Fruit fly (Drosophila melanogaster) whole organism, embryonic: Measurements from ENCODE around the gene CG15145.

Source experiments
- Antp ChIP-seq: fragments of 200-800 bp; sonication (Bioruptor generic); optimal IDR thresholded peaks from 3 replicates; lab custom pipeline; 2016; ENCODE audit warnings: missing biosample characterization, missing genetic modification characterization
- BEAF-32 ChIP-seq: fragments of 200-800 bp; sonication (Bioruptor generic); optimal IDR thresholded peaks from 3 replicates; lab custom pipeline; 2017; ENCODE audit warnings: missing biosample characterization, missing genetic modification characterization, mild to moderate bottlenecking, moderate library complexity, missing genetic modification reagents
- C15 ChIP-seq: fragments of 200-800 bp; sonication (Bioruptor generic); IDR thresholded peaks from 3 replicates; pipeline ENCODE4 v1.3.6; 2022; ENCODE audit warnings: missing biosample characterization, missing genetic modification characterization
- CG10462 ChIP-seq: fragments of 200-800 bp; sonication (Bioruptor generic); optimal IDR thresholded peaks from 2 replicates; lab custom pipeline; 2016; ENCODE audit warnings: missing biosample characterization, missing genetic modification characterization
- CG10565 ChIP-seq: fragments of 200-800 bp; sonication (Bioruptor generic); optimal IDR thresholded peaks from 3 replicates; lab custom pipeline; 2016; ENCODE audit warnings: missing biosample characterization, mild to moderate bottlenecking, missing genetic modification characterization
- CG11504 ChIP-seq: fragments of 200-800 bp; sonication (Bioruptor generic); optimal IDR thresholded peaks from 3 replicates; lab custom pipeline; 2019; ENCODE audit warnings: missing biosample characterization, mild to moderate bottlenecking, missing genetic modification characterization, moderate library complexity
- CG14441 ChIP-seq: fragments of 200-800 bp; sonication (Bioruptor generic); IDR thresholded peaks from 2 replicates; pipeline ENCODE4 v1.3.6; 2022; ENCODE audit warnings: missing biosample characterization, missing genetic modification characterization
- CG14860 ChIP-seq: fragments of 200-800 bp; sonication (Bioruptor generic); IDR thresholded peaks from 3 replicates; pipeline ENCODE4 v1.3.6; 2022; ENCODE audit warnings: missing biosample characterization, missing genetic modification characterization; ENCODE audit not compliant: partially characterized antibody
- CG1529 ChIP-seq: fragments of 200-800 bp; sonication (Bioruptor generic); optimal IDR thresholded peaks from 3 replicates; lab custom pipeline; 2018; ENCODE audit warnings: missing biosample characterization, missing genetic modification characterization
- CG15601 ChIP-seq: fragments of 200-800 bp; sonication (Bioruptor generic); optimal IDR thresholded peaks from 3 replicates; lab custom pipeline; 2019; ENCODE audit warnings: missing biosample characterization, mild to moderate bottlenecking, missing genetic modification characterization, moderate library complexity
- CG17361 ChIP-seq: fragments of 200-800 bp; sonication (Bioruptor generic); IDR thresholded peaks from 3 replicates; pipeline ENCODE4 v1.3.6; 2022; ENCODE audit warnings: missing biosample characterization, missing genetic modification characterization
- CG18599 ChIP-seq: fragments of 200-800 bp; sonication (Bioruptor generic); optimal IDR thresholded peaks from 3 replicates; lab custom pipeline; 2017; ENCODE audit warnings: missing biosample characterization, missing genetic modification characterization, mild to moderate bottlenecking, moderate library complexity, missing genetic modification reagents
- CG33213 ChIP-seq: fragments of 200-800 bp; sonication (Bioruptor generic); optimal IDR thresholded peaks from 3 replicates; lab custom pipeline; 2016; ENCODE audit warnings: missing biosample characterization, missing genetic modification characterization
- CG4617 ChIP-seq: fragments of 200-800 bp; sonication (Bioruptor generic); optimal IDR thresholded peaks from 3 replicates; lab custom pipeline; 2016; ENCODE audit warnings: missing biosample characterization, missing genetic modification characterization, borderline replicate concordance
- CG4730 ChIP-seq: fragments of 200-800 bp; sonication (Bioruptor generic); IDR thresholded peaks from 2 replicates; pipeline ENCODE4 v1.3.6; 2022; ENCODE audit warnings: missing biosample characterization, missing genetic modification characterization
- CG6254 ChIP-seq: fragments of 200-800 bp; sonication (Bioruptor generic); optimal IDR thresholded peaks from 3 replicates; lab custom pipeline; 2017; ENCODE audit warnings: mild to moderate bottlenecking, missing biosample characterization, missing genetic modification reagents, missing genetic modification characterization
- CG6654 ChIP-seq: fragments of 200-800 bp; sonication (Bioruptor generic); optimal IDR thresholded peaks from 2 replicates; lab custom pipeline; 2017; ENCODE audit warnings: missing biosample characterization, mild to moderate bottlenecking, missing genetic modification characterization
- CG7271 ChIP-seq: fragments of 200-800 bp; sonication (Bioruptor generic); optimal IDR thresholded peaks from 2 replicates; lab custom pipeline; 2018; ENCODE audit warnings: missing biosample characterization, mild to moderate bottlenecking, missing genetic modification characterization, moderate library complexity
- CG8944 ChIP-seq: fragments of 200-800 bp; sonication (Bioruptor generic); optimal IDR thresholded peaks from 3 replicates; lab custom pipeline; 2016; ENCODE audit warnings: missing biosample characterization, missing genetic modification characterization
- Dfd ChIP-seq, 2 experiments: fragments of >200 bp; optimal IDR thresholded peaks; 2 replicates each; lab custom pipeline; 2017; ENCODE audit warnings: missing biosample characterization in 2 of 2, missing genetic modification characterization in 2 of 2
- E2f2 ChIP-seq: fragments of 200-800 bp; sonication (Bioruptor generic); IDR thresholded peaks from 2 replicates; pipeline ENCODE4 v1.3.6; 2022; ENCODE audit warnings: missing biosample characterization, missing genetic modification characterization
- Fer1 ChIP-seq: fragments of 200-800 bp; sonication (Bioruptor generic); optimal IDR thresholded peaks from 2 replicates; lab custom pipeline; 2017; ENCODE audit warnings: missing biosample characterization, mild to moderate bottlenecking, missing genetic modification characterization
- GATAe ChIP-seq: fragments of 200-800 bp; sonication (Bioruptor generic); conservative IDR thresholded peaks from 2 replicates; pipeline ENCODE4 v1.3.6; 2022; ENCODE audit warnings: missing biosample characterization, missing genetic modification characterization
- H15 ChIP-seq: fragments of 200-800 bp; sonication (Bioruptor generic); IDR thresholded peaks from 3 replicates; pipeline ENCODE4 v1.3.6; 2022; ENCODE audit warnings: missing biosample characterization, missing genetic modification characterization
- Hmr ChIP-seq: fragments of 200-800 bp; sonication (Bioruptor generic); optimal IDR thresholded peaks from 3 replicates; lab custom pipeline; 2017; ENCODE audit warnings: mild to moderate bottlenecking, missing biosample characterization, missing genetic modification reagents, missing genetic modification characterization
- Hr78 ChIP-seq, 2 experiments: fragments of 200-800 bp in 1 of 2; fragments of >200 bp in 1 of 2; sonication (Bioruptor generic) in 1 of 2; optimal IDR thresholded peaks; 2 replicates each; lab custom pipeline; 2017 to 2019; ENCODE audit warnings: missing biosample characterization in 2 of 2, missing genetic modification characterization in 2 of 2, mild to moderate bottlenecking in 1 of 2, moderate library complexity in 1 of 2
- Lim3 ChIP-seq: fragments of 200-800 bp; sonication (Bioruptor generic); IDR thresholded peaks from 2 replicates; pipeline ENCODE4 v1.3.6; 2022; ENCODE audit warnings: missing biosample characterization, missing genetic modification characterization
- MESR4 ChIP-seq: fragments of 200-800 bp; sonication (Bioruptor generic); optimal IDR thresholded peaks from 2 replicates; lab custom pipeline; 2018; ENCODE audit warnings: missing biosample characterization, mild to moderate bottlenecking, missing genetic modification characterization, moderate library complexity
- PHDP ChIP-seq: fragments of 200-800 bp; sonication (Bioruptor generic); optimal IDR thresholded peaks from 3 replicates; lab custom pipeline; 2018; ENCODE audit warnings: missing biosample characterization, mild to moderate bottlenecking, missing genetic modification characterization, moderate library complexity
- Sox100B ChIP-seq: fragments of 200-800 bp; sonication (Bioruptor generic); optimal IDR thresholded peaks from 3 replicates; lab custom pipeline; 2018; ENCODE audit warnings: missing biosample characterization, mild to moderate bottlenecking, missing genetic modification characterization
- al ChIP-seq: fragments of 200-800 bp; sonication (Bioruptor generic); IDR thresholded peaks from 2 replicates; pipeline ENCODE4 v1.3.6; 2022; ENCODE audit warnings: missing biosample characterization, missing genetic modification characterization
- az2 ChIP-seq: fragments of 200-800 bp; sonication (Bioruptor generic); optimal IDR thresholded peaks from 3 replicates; lab custom pipeline; 2016; ENCODE audit warnings: missing biosample characterization, missing genetic modification characterization
- bsh ChIP-seq, 2 experiments: fragments of 200-800 bp; sonication (Bioruptor generic); optimal IDR thresholded peaks; 2 replicates each; lab custom pipeline; 2017 to 2018; ENCODE audit warnings: mild to moderate bottlenecking in 2 of 2, missing biosample characterization in 2 of 2, missing genetic modification characterization in 2 of 2, moderate library complexity in 1 of 2
- cas ChIP-seq: fragments of 200-800 bp; sonication (Bioruptor generic); IDR thresholded peaks from 2 replicates; pipeline ENCODE4 v1.3.6; 2022; ENCODE audit warnings: missing biosample characterization, missing genetic modification characterization
- dm ChIP-seq: fragments of 200-800 bp; sonication (Bioruptor generic); optimal IDR thresholded peaks from 3 replicates; lab custom pipeline; 2016; ENCODE audit warnings: missing biosample characterization, missing genetic modification characterization
- gt ChIP-seq: fragments of 200-800 bp; sonication (Bioruptor generic); IDR thresholded peaks from 2 replicates; pipeline ENCODE4 v1.3.6; 2022; ENCODE audit warnings: missing biosample characterization, missing genetic modification characterization
- jing ChIP-seq: fragments of 200-800 bp; sonication (Bioruptor generic); optimal IDR thresholded peaks from 2 replicates; lab custom pipeline; 2018; ENCODE audit warnings: missing biosample characterization, mild to moderate bottlenecking, missing genetic modification characterization
- nerfin-1 ChIP-seq: fragments of 200-800 bp; sonication (Bioruptor generic); optimal IDR thresholded peaks from 3 replicates; lab custom pipeline; 2019; ENCODE audit warnings: missing biosample characterization, mild to moderate bottlenecking, missing genetic modification characterization, moderate library complexity
- nmo ChIP-seq: fragments of 200-800 bp; sonication (Bioruptor generic); optimal IDR thresholded peaks from 2 replicates; lab custom pipeline; 2018; ENCODE audit warnings: missing biosample characterization, mild to moderate bottlenecking, missing genetic modification characterization, moderate library complexity
- pan ChIP-seq, 4 experiments: fragments of >200 bp in 3 of 4; fragments of 200-800 bp in 1 of 4; sonication (Bioruptor generic) in 1 of 4; optimal IDR thresholded peaks in 3 of 4; IDR thresholded peaks in 1 of 4; 2 replicates each; pipeline versions ENCODE4 v1.3.6 to Lab custom; 2017 to 2022; ENCODE audit warnings: missing biosample characterization in 2 of 4, missing genetic modification characterization in 2 of 4, mixed read lengths in 1 of 4
- pfk ChIP-seq: fragments of 200-800 bp; sonication (Bioruptor generic); optimal IDR thresholded peaks from 2 replicates; lab custom pipeline; 2018; ENCODE audit warnings: missing biosample characterization, mild to moderate bottlenecking, missing genetic modification characterization, moderate library complexity
- rib ChIP-seq: fragments of 200-800 bp; sonication (Bioruptor generic); IDR thresholded peaks from 2 replicates; pipeline ENCODE4 v1.3.6; 2022; ENCODE audit warnings: missing biosample characterization, missing genetic modification characterization
- seq ChIP-seq: fragments of 200-800 bp; sonication (Bioruptor generic); IDR thresholded peaks from 2 replicates; pipeline ENCODE4 v1.3.6; 2022; ENCODE audit warnings: missing biosample characterization, missing genetic modification characterization
- sim ChIP-seq: fragments of 200-800 bp; sonication (Bioruptor generic); IDR thresholded peaks from 2 replicates; pipeline ENCODE4 v1.3.6; 2022; ENCODE audit warnings: missing biosample characterization, missing genetic modification characterization
- ssp ChIP-seq: fragments of 200-800 bp; sonication (Bioruptor generic); IDR thresholded peaks from 2 replicates; pipeline ENCODE4 v1.3.6; 2022; ENCODE audit warnings: missing biosample characterization, missing genetic modification characterization
- zen ChIP-seq: fragments of 200-800 bp; sonication (Bioruptor generic); optimal IDR thresholded peaks from 3 replicates; lab custom pipeline; 2018; ENCODE audit warnings: missing biosample characterization, mild to moderate bottlenecking, missing genetic modification characterization, moderate library complexity
- zen2 ChIP-seq: fragments of 200-800 bp; sonication (Bioruptor generic); IDR thresholded peaks from 3 replicates; pipeline ENCODE4 v1.3.6; 2022; ENCODE audit warnings: missing biosample characterization, missing genetic modification characterization; ENCODE audit not compliant: partially characterized antibody

The CG15145 gene

dm6 chr2L:17533794-17534193 lies 1.8 kb upstream of the CG15145 start (continued):
- TF ChIP-seq nerfin-1 (tag; lab: Kevin White, UChicago): peak; percentile 17
- TF ChIP-seq CG18599 (GFP tag; lab: Kevin White, UChicago): peak; percentile 66
- no peak for TF ChIP-seq sim
- peak; percentile 14 for TF ChIP-seq Hmr (GFP tag; lab: Kevin White, UChicago)
- TF ChIP-seq CG7271: no peak
- TF ChIP-seq CG4617 (GFP tag; lab: Kevin White, UChicago): no peak
- no peak for TF ChIP-seq al
- no peak for TF ChIP-seq PHDP (tag; lab: Kevin White, UChicago)

dm6 chr2L:17529022-17529421 lies 3.0 kb downstream of the CG15145 start, which contains the start of gene CG15144:
TSS of gene CG15144 (minus strand) at chr2L:17529122.
- no peak for TF ChIP-seq CG17361 (GFP tag; lab: Robert Waterston, UW)
- TF ChIP-seq CG15601 (tag; lab: Kevin White, UChicago): no peak
- no peak for TF ChIP-seq bsh (GFP tag; optimal IDR thresholded peaks at IDR 0.05; lab: Kevin White, UChicago)
- TF ChIP-seq CG33213: no peak
- no peak for TF ChIP-seq BEAF-32
- no peak for TF ChIP-seq E2f2 (GFP tag; lab: Robert Waterston, UW)
- TF ChIP-seq rib (GFP tag; lab: Robert Waterston, UW): no peak
- no peak for TF ChIP-seq C15
- TF ChIP-seq zen2: no peak
- no peak for TF ChIP-seq Dfd (GFP tag; optimal IDR thresholded peaks at IDR 0.05; lab: Kevin White, UChicago)
- no peak for TF ChIP-seq az2
- no peak for TF ChIP-seq seq (GFP tag; lab: Robert Waterston, UW)
- TF ChIP-seq Sox100B (GFP tag; lab: Kevin White, UChicago): no peak
- TF ChIP-seq jing (GFP tag; lab: Kevin White, UChicago): no peak
- TF ChIP-seq Lim3 (GFP tag; lab: Robert Waterston, UW): no peak
- no peak for TF ChIP-seq CG6654 (GFP tag; lab: Kevin White, UChicago)
- no peak for TF ChIP-seq Hr78 (GFP tag; optimal IDR thresholded peaks at IDR 0.05; lab: Kevin White, UChicago)
- TF ChIP-seq Antp: no peak

DNA sequence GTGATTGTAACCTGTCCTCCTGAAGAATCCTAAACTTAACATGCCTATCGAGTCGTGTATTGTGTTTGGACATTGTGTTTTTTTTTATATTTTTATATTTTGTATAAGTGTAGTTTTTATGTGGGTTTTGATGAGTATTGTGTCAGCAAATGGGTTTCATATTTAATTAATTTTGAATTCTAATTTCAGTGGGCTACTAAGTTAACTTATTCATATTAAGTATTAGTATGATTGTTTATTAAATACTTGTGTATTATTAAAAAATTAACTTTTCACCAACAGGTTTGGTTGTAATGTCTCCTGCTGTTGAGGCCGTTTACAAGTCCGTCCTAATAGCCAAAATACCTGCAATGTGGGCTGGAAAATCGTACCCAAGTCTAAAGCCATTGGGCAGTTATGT lies 7.6 kb downstream of the CG15145 start, which contains the start of gene CG15143:
Gene CG15143, minus strand, starts transcription at position 101 of the 400 bp plus-strand sequence.
- TF ChIP-seq zen (tag; lab: Kevin White, UChicago): no peak
- TF ChIP-seq CG8944 (GFP tag; lab: Kevin White, UChicago): no peak
- TF ChIP-seq GATAe (GFP tag; lab: Robert Waterston, UW): no peak
- no peak for TF ChIP-seq gt
- TF ChIP-seq ssp: no peak
- no peak for TF ChIP-seq CG14441 (GFP tag; lab: Robert Waterston, UW)
- TF ChIP-seq CG11504 (tag; lab: Kevin White, UChicago): no peak
- TF ChIP-seq CG10565 (GFP tag; lab: Kevin White, UChicago): no peak
- no peak for TF ChIP-seq CG6254 (GFP tag; lab: Kevin White, UChicago)
- TF ChIP-seq cas (GFP tag; lab: Robert Waterston, UW): no peak

DNA sequence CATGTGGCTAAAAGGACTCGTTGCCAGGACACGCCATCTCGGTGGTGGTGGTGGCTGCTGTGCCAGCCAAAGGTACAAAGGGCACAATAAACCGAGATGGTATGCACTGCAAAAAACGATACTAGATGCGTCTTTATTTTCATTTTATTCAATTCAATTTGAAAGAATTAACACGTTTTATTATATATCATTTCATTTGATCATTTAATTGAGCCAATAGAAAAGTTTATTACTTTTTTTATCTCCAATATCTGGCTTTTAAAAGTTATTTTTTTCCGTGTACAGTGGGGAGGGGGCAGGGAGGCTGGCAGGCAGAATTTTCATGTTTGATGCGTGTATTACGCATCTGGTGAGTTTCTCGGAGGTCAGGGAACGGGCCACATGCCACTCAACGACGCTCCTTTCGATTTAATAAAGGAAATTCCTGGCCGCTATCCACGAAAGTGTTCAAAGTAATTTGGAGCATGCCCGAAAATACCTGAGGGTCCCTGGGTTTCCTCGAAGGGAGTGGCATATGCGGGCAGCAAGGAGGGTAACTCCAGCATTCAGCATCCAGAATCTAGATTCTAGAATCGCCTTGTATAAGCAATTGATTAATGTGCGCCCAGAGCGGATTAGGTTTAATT lies 17.8 kb downstream of the CG15145 start:
- TF ChIP-seq pfk (GFP tag; lab: Kevin White, UChicago): no peak
- TF ChIP-seq pan (optimal IDR thresholded peaks at IDR 0.05; lab: Kevin White, UChicago): no peak
- TF ChIP-seq pan (GFP tag; optimal IDR thresholded peaks at IDR 0.05 in 1 of 2, IDR thresholded peaks at IDR 0.05 in 1 of 2): peak in 1 of 2 experiments; percentile 89
- TF ChIP-seq CG10462 (GFP tag; lab: Kevin White, UChicago): peak; percentile 72
- TF ChIP-seq Fer1 (GFP tag; lab: Kevin White, UChicago): peak; percentile 94
- TF ChIP-seq dm (GFP tag; lab: Kevin White, UChicago): peak; percentile 54
- TF ChIP-seq CG1529 (GFP tag; lab: Kevin White, UChicago): peak; percentile 79
- TF ChIP-seq nmo (GFP tag; lab: Kevin White, UChicago): peak; percentile 92
- peak; percentile 82 for TF ChIP-seq H15 (GFP tag; lab: Robert Waterston, UW)
- TF ChIP-seq CG14860 (GFP tag; lab: Robert Waterston, UW): no peak
- TF ChIP-seq CG4730 (GFP tag; lab: Robert Waterston, UW): peak; percentile 85
- TF ChIP-seq MESR4: peak; percentile 4
